Worm (Caenorhabditis elegans): ENCODE measurements around the gene F01D5.7.
"Not testable (repeated sequence)": the region's sequence is repeated elsewhere in the genome, so short reads cannot be mapped to it uniquely, and the experiment has no call there.

F01D5.7 gene

DNA sequence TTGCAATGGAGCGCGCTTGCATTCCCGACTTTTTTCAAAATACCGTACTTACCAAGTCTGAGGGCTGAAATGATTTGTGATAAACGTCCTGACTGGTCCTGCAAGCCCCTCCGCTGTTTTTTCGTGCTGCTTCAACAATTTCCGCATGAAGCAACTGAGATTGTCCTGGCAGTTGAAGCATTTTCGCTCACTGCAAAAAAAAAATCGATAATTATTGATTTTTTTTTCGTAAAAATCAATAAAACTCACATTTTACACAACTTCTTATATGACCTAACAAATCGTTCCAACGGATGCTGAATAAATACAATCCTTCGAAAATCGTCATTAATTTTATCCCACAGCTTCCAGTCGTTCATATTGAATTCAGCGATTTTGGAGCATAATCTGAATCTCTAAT lies 10.4 kb downstream of the F01D5.7 start:
- TF ChIP-seq cnd-1 (tag; optimal IDR thresholded peaks at IDR 0.05) (no peak), nhr-76 (tag; optimal IDR thresholded peaks at IDR 0.05) (no peak), nhr-2 (tag; optimal IDR thresholded peaks at IDR 0.05) (no peak), sptf-1 (tag; optimal IDR thresholded peaks at IDR 0.05) (no peak), unc-39 (tag; optimal IDR thresholded peaks at IDR 0.05) (no peak), pha-4 (tag; optimal IDR thresholded peaks at IDR 0.05) (no peak), mab-5 (tag; optimal IDR thresholded peaks at IDR 0.05) (no peak), ham-2 (GFP tag; optimal IDR thresholded peaks at IDR 0.05) (no peak), bed-3 (GFP tag; optimal IDR thresholded peaks at IDR 0.05) (no peak), sem-2 (GFP tag; optimal IDR thresholded peaks at IDR 0.05) (no peak)

- peak; percentile 42 for TF ChIP-seq mls-2 (tag; optimal IDR thresholded peaks at IDR 0.05)
- TF ChIP-seq M03D4.4 (tag; optimal IDR thresholded peaks at IDR 0.05) = peak; percentile 16
- peak; percentile 60 for TF ChIP-seq sptf-1 (tag; optimal IDR thresholded peaks at IDR 0.05)
- TF ChIP-seq drap-1 (GFP tag; optimal IDR thresholded peaks at IDR 0.05) = peak; percentile 10
Observed at ce11 chrII:14019625-14020024, 11.2 kb downstream of the F01D5.7 start.

DNA sequence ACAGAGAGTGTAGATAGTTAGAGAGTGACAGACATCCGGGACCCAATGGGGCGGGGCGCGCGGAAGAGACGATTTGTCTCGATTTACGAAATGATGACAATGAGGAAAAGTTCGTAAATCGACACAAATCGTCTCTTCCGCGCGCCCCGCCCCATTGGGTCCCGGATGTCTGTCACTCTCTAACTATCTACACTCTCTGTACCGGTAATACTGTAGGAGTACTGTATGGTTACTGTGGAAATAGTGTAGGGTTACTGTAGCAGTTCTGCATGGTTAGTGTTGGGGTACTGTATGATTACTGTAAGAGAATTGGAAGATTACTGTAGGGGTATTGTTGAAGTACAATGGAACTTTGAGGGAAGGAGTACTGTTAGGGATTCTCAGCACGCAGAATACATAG lies 12.8 kb downstream of the F01D5.7 start, which contains the start of gene F01D5.10:
Gene F01D5.10 (minus strand): TSS at position 101 of the 400 bp plus-strand sequence.
- TF ChIP-seq ces-1 (GFP tag; optimal IDR thresholded peaks at IDR 0.05); nhr-2 (tag; optimal IDR thresholded peaks at IDR 0.05); pha-4 (tag; optimal IDR thresholded peaks at IDR 0.05): not testable (repeated sequence)

ce11 chrII:14032705-14033104 lies 24.2 kb downstream of the F01D5.7 start:
- TF ChIP-seq tbx-8 (GFP tag; optimal IDR thresholded peaks at IDR 0.05) (no peak), mls-2 (tag; optimal IDR thresholded peaks at IDR 0.05) (peak; percentile 8), snpc-4 (tag; optimal IDR thresholded peaks at IDR 0.05) (no peak)

ce11 chrII:14034559-14034958 lies 26.1 kb downstream of the F01D5.7 start:
- no peak for TF ChIP-seq nhr-28 (tag; optimal IDR thresholded peaks at IDR 0.05)
- no peak for TF ChIP-seq mab-5 (tag; optimal IDR thresholded peaks at IDR 0.05)
- no peak for TF ChIP-seq mls-2 (tag; optimal IDR thresholded peaks at IDR 0.05)
- no peak for TF ChIP-seq pha-4 (tag; optimal IDR thresholded peaks at IDR 0.05)
- no peak for TF ChIP-seq nhr-76 (tag; optimal IDR thresholded peaks at IDR 0.05)

DNA sequence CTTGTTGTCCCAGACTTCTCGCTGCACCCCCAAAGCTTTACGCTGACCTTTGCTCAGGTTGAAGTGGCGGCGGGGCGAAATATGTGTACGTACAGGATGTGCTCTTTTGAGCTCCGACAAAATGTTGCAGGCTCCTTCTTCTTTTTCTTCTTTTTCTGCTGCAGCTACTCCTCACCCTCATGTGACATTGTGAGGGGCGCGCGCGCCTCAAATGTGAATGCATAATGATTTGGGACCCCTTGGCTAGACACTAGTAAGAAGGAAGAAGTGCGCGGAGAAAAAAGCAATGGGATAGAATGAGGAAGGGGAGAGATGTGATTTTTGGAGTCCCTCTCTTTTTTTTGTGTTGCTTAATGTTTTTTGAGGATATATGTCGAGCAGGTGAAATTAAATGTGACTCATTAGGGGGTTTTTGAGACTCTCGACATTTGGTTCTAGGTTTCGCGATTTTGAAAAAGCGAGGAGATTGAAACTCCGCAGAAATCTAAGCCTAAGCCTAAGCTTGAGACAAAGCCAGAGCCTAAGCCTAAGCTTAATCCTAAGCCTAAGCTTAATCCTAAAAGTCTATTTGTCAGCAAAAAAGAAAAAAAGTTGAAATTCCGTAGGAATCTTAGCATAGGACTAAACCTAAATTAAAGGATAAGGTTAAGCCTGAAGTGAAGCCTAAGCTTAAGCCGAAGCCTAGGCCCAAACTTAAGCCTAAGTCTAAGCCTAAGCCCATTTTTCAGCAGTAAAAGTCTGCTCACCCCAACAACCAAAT lies 28.4 kb downstream of the F01D5.7 start:
- TF ChIP-seq sem-2 (GFP tag; optimal IDR thresholded peaks at IDR 0.05) = no peak

DNA sequence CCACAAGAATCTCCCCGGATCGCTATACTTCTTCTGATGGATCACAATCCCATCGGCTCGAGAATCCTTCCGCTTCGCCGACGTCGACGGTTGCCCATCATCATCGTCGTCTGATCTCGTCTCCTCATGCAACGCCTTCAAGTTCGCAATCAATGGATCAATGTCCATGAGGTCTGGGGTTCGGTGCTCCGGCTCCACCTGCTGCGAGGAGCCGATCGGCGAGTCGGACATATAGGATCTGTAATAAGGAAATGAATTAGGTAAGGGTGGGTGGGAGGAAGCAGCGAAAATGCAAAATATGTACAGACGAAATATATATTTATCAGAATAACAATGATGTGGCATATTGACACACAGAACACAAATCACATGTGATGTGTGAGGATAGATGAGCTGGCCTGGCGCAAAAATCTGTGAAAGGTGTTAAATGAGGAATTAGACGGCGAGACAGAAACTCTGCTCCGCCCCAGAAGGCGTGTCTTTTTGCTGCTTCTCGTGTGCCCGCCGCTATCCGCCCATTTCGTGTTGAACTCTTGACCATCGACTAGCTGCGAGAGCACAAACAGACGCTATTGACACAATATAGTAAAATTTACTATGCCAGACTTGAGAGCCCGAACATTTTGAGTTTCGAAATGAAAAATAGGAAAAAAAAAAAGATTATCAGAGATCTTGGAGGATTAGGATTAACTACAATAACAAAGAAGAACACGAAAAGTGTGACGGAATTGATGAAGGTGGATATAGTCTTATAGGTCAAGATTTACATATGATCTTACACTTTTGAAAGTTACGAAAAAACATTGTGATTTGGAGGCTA lies 29.2 kb downstream of the F01D5.7 start:
- TF ChIP-seq nhr-237 (tag; optimal IDR thresholded peaks at IDR 0.05) (no peak), pha-4 (tag; optimal IDR thresholded peaks at IDR 0.05) (peak; percentile 41), flh-1 (GFP tag; optimal IDR thresholded peaks at IDR 0.05) (no peak), unc-62 (GFP tag; optimal IDR thresholded peaks at IDR 0.05) (no peak), M03D4.4 (tag; optimal IDR thresholded peaks at IDR 0.05) (no peak)

- TF ChIP-seq snpc-4 (tag; optimal IDR thresholded peaks at IDR 0.05) (no peak), flh-1 (GFP tag; optimal IDR thresholded peaks at IDR 0.05) (no peak), pha-4 (tag; optimal IDR thresholded peaks at IDR 0.05) (no peak), bed-3 (GFP tag; optimal IDR thresholded peaks at IDR 0.05) (no peak), nhr-237 (tag; optimal IDR thresholded peaks at IDR 0.05) (peak; percentile 9), lin-32 (GFP tag; optimal IDR thresholded peaks at IDR 0.05) (no peak)
Observed at ce11 chrII:14038331-14038730, 29.9 kb downstream of the F01D5.7 start.

Measured in whole organism, mixed stage, embryonic.